Fruit fly (Drosophila melanogaster) whole organism, embryonic: ENCODE data around the gene Plc21C.

Experiments used
- Ada2b ChIP-seq: fragments of 200-800 bp; sonication (Bioruptor generic); IDR thresholded peaks from 2 replicates; pipeline ENCODE4 v1.3.6; 2022; ENCODE audit warnings: missing biosample characterization, missing genetic modification characterization
- Bdp1 ChIP-seq: fragments of 200-800 bp; sonication (Bioruptor generic); optimal IDR thresholded peaks from 3 replicates; lab custom pipeline; 2016; ENCODE audit warnings: missing biosample characterization, missing genetic modification characterization
- Blimp-1 ChIP-seq: fragments of 200-800 bp; sonication (Bioruptor generic); optimal IDR thresholded peaks from 3 replicates; lab custom pipeline; 2018; ENCODE audit warnings: missing biosample characterization, missing genetic modification characterization, mild to moderate bottlenecking, moderate library complexity, missing genetic modification reagents
- Bteb2 ChIP-seq: fragments of 200-800 bp; sonication (Bioruptor generic); optimal IDR thresholded peaks from 2 replicates; lab custom pipeline; 2016; ENCODE audit warnings: missing biosample characterization, missing genetic modification characterization
- CG10321 ChIP-seq: fragments of 200-800 bp; sonication (Bioruptor generic); IDR thresholded peaks from 2 replicates; pipeline ENCODE4 v1.3.6; 2022; ENCODE audit warnings: missing biosample characterization, missing genetic modification characterization
- CG1647 ChIP-seq: fragments of 200-800 bp; sonication (Bioruptor generic); optimal IDR thresholded peaks from 3 replicates; lab custom pipeline; 2016; ENCODE audit warnings: missing biosample characterization, missing genetic modification characterization
- CG17359 ChIP-seq: fragments of 200-800 bp; sonication (Bioruptor generic); optimal IDR thresholded peaks from 3 replicates; lab custom pipeline; 2018; ENCODE audit warnings: missing biosample characterization, mild to moderate bottlenecking, missing genetic modification characterization, moderate library complexity
- CG3163 ChIP-seq: fragments of 200-800 bp; sonication (Bioruptor generic); optimal IDR thresholded peaks from 3 replicates; lab custom pipeline; 2016; ENCODE audit warnings: missing biosample characterization, missing genetic modification characterization
- CG3407 ChIP-seq: fragments of 200-800 bp; sonication (Bioruptor generic); optimal IDR thresholded peaks from 2 replicates; lab custom pipeline; 2018; ENCODE audit warnings: missing biosample characterization, mild to moderate bottlenecking, missing genetic modification characterization
- CG34422 ChIP-seq: fragments of 200-800 bp; sonication (Bioruptor generic); IDR thresholded peaks from 3 replicates; pipeline ENCODE4 v1.3.6; 2022; ENCODE audit warnings: missing biosample characterization, missing genetic modification characterization
- CG3995 ChIP-seq: fragments of 200-800 bp; sonication (Bioruptor generic); optimal IDR thresholded peaks from 3 replicates; lab custom pipeline; 2016; ENCODE audit warnings: missing biosample characterization, missing genetic modification characterization
- CG8388 ChIP-seq: fragments of 200-800 bp; sonication (Bioruptor generic); optimal IDR thresholded peaks from 2 replicates; lab custom pipeline; 2019; ENCODE audit warnings: missing biosample characterization, mild to moderate bottlenecking, missing genetic modification characterization, moderate library complexity
- CG8478 ChIP-seq: fragments of >200 bp; optimal IDR thresholded peaks from 2 replicates; lab custom pipeline; 2018
- CG8765 ChIP-seq: fragments of 200-800 bp; sonication (Bioruptor generic); IDR thresholded peaks from 2 replicates; pipeline ENCODE4 v1.3.6; 2022; ENCODE audit warnings: missing biosample characterization, missing genetic modification characterization
- CG9437 ChIP-seq: fragments of 200-800 bp; sonication (Bioruptor generic); optimal IDR thresholded peaks from 2 replicates; lab custom pipeline; 2018; ENCODE audit warnings: missing biosample characterization, mild to moderate bottlenecking, missing genetic modification characterization
- D ChIP-seq, 2 experiments: fragments of 200-800 bp in 1 of 2; fragments of >200 bp in 1 of 2; sonication (Bioruptor generic) in 1 of 2; optimal IDR thresholded peaks; 2 replicates in 1 of 2; 3 replicates in 1 of 2; lab custom pipeline; 2017; ENCODE audit warnings: mild to moderate bottlenecking in 1 of 2, missing biosample characterization in 1 of 2, missing genetic modification characterization in 1 of 2, missing genetic modification reagents in 1 of 2
- Dbx ChIP-seq: fragments of 200-800 bp; sonication (Bioruptor generic); IDR thresholded peaks from 3 replicates; pipeline ENCODE4 v1.3.6; 2022; ENCODE audit warnings: missing biosample characterization, missing genetic modification characterization
- Dfd ChIP-seq, 2 experiments: fragments of >200 bp; optimal IDR thresholded peaks; 2 replicates each; lab custom pipeline; 2017; ENCODE audit warnings: missing biosample characterization in 2 of 2, missing genetic modification characterization in 2 of 2
- Dip2 ChIP-seq: fragments of 200-800 bp; sonication (Bioruptor generic); IDR thresholded peaks from 2 replicates; pipeline ENCODE4 v1.3.6; 2022; ENCODE audit warnings: missing biosample characterization, missing genetic modification characterization
- GATAe ChIP-seq: fragments of 200-800 bp; sonication (Bioruptor generic); conservative IDR thresholded peaks from 2 replicates; pipeline ENCODE4 v1.3.6; 2022; ENCODE audit warnings: missing biosample characterization, missing genetic modification characterization
- Gsc ChIP-seq: fragments of 200-800 bp; sonication (Bioruptor generic); IDR thresholded peaks from 2 replicates; pipeline ENCODE4 v1.3.6; 2022; ENCODE audit warnings: missing biosample characterization, missing genetic modification characterization
- Hey ChIP-seq: fragments of 200-800 bp; sonication (Bioruptor generic); optimal IDR thresholded peaks from 3 replicates; lab custom pipeline; 2018; ENCODE audit warnings: missing biosample characterization, mild to moderate bottlenecking, missing genetic modification characterization
- HmgD ChIP-seq: fragments of 200-800 bp; sonication (Bioruptor generic); optimal IDR thresholded peaks from 3 replicates; lab custom pipeline; 2016; ENCODE audit warnings: missing biosample characterization, missing genetic modification characterization
- Hsf ChIP-seq: fragments of 200-800 bp; sonication (Bioruptor generic); optimal IDR thresholded peaks from 3 replicates; lab custom pipeline; 2016; ENCODE audit warnings: missing biosample characterization, missing genetic modification characterization
- Lhr ChIP-seq: fragments of 200-800 bp; sonication (Bioruptor generic); optimal IDR thresholded peaks from 3 replicates; lab custom pipeline; 2017; ENCODE audit warnings: mild to moderate bottlenecking, missing biosample characterization, missing genetic modification reagents, missing genetic modification characterization
- Med ChIP-seq: fragments of 200-800 bp; sonication (Bioruptor generic); peaks from one replicate; lab custom pipeline; 2016; ENCODE audit warnings: missing biosample characterization, missing genetic modification characterization, mild to moderate bottlenecking, inconsistent platforms, moderate library complexity
- NC2β ChIP-seq: fragments of 200-800 bp; sonication (Bioruptor generic); optimal IDR thresholded peaks from 2 replicates; lab custom pipeline; 2016; ENCODE audit warnings: missing biosample characterization, missing genetic modification characterization
- Nf-YA ChIP-seq: fragments of 200-800 bp; sonication (Bioruptor generic); IDR thresholded peaks from 2 replicates; pipeline ENCODE4 v1.3.6; 2022; ENCODE audit warnings: missing biosample characterization, missing genetic modification characterization
- Optix ChIP-seq: fragments of 200-800 bp; sonication (Bioruptor generic); IDR thresholded peaks from 3 replicates; pipeline ENCODE4 v1.3.6; 2022; ENCODE audit warnings: missing biosample characterization, missing genetic modification characterization
- Rfx ChIP-seq: fragments of 200-800 bp; sonication (Bioruptor generic); IDR thresholded peaks from 2 replicates; pipeline ENCODE4 v1.3.6; 2022; ENCODE audit warnings: missing biosample characterization, missing genetic modification characterization
- Stat92E ChIP-seq, 3 experiments: fragments of >200 bp in 2 of 3; fragments of 200-800 bp in 1 of 3; sonication (Bioruptor generic) in 1 of 3; optimal IDR thresholded peaks; 2 replicates each; lab custom pipeline; 2017 to 2019; ENCODE audit warnings: missing biosample characterization in 3 of 3, missing genetic modification characterization in 3 of 3, mild to moderate bottlenecking in 1 of 3, moderate library complexity in 1 of 3
- Xrp1 ChIP-seq: fragments of 200-800 bp; sonication (Bioruptor generic); IDR thresholded peaks from 2 replicates; pipeline ENCODE4 v1.3.6; 2022; ENCODE audit warnings: missing biosample characterization, missing genetic modification characterization
- ci ChIP-seq: fragments of 200-800 bp; sonication (Bioruptor generic); IDR thresholded peaks from 3 replicates; pipeline ENCODE4 v1.3.6; 2022; ENCODE audit warnings: missing biosample characterization, missing genetic modification characterization
- crc ChIP-seq: fragments of 200-800 bp; sonication (Bioruptor generic); optimal IDR thresholded peaks from 2 replicates; lab custom pipeline; 2016; ENCODE audit warnings: missing biosample characterization, missing genetic modification characterization
- exex ChIP-seq: fragments of 200-800 bp; sonication (Bioruptor generic); optimal IDR thresholded peaks from 4 replicates; lab custom pipeline; 2018; ENCODE audit warnings: missing biosample characterization, mild to moderate bottlenecking, missing genetic modification characterization, moderate library complexity
- fd102C ChIP-seq: fragments of 200-800 bp; sonication (Bioruptor generic); optimal IDR thresholded peaks from 2 replicates; lab custom pipeline; 2018; ENCODE audit warnings: missing biosample characterization, mild to moderate bottlenecking, missing genetic modification characterization, moderate library complexity
- gt ChIP-seq: fragments of 200-800 bp; sonication (Bioruptor generic); IDR thresholded peaks from 2 replicates; pipeline ENCODE4 v1.3.6; 2022; ENCODE audit warnings: missing biosample characterization, missing genetic modification characterization
- hbn ChIP-seq: fragments of 200-800 bp; sonication (Bioruptor generic); IDR thresholded peaks from 2 replicates; pipeline ENCODE4 v1.3.6; 2022; ENCODE audit warnings: missing biosample characterization, missing genetic modification characterization; ENCODE audit not compliant: partially characterized antibody
- her ChIP-seq: fragments of 200-800 bp; sonication (Bioruptor generic); optimal IDR thresholded peaks from 2 replicates; lab custom pipeline; 2016; ENCODE audit warnings: missing biosample characterization, missing genetic modification characterization
- jigr1 ChIP-seq: fragments of 200-800 bp; sonication (Bioruptor generic); IDR thresholded peaks from 3 replicates; pipeline ENCODE4 v1.3.6; 2022; ENCODE audit warnings: missing biosample characterization, missing genetic modification characterization
- ken ChIP-seq: fragments of 200-800 bp; sonication (Bioruptor generic); IDR thresholded peaks from 3 replicates; pipeline ENCODE4 v1.3.6; 2022; ENCODE audit warnings: missing biosample characterization, missing genetic modification characterization
- nom ChIP-seq: fragments of 200-800 bp; sonication (Bioruptor generic); optimal IDR thresholded peaks from 2 replicates; lab custom pipeline; 2017; ENCODE audit warnings: missing biosample characterization, missing genetic modification characterization, mild to moderate bottlenecking, moderate library complexity, missing genetic modification reagents
- odd ChIP-seq: fragments of 200-800 bp; sonication (Bioruptor generic); optimal IDR thresholded peaks from 2 replicates; lab custom pipeline; 2017; ENCODE audit warnings: missing biosample characterization, mild to moderate bottlenecking, missing genetic modification characterization
- peb ChIP-seq: fragments of 200-800 bp; sonication (Bioruptor generic); IDR thresholded peaks from 2 replicates; pipeline ENCODE4 v1.3.6; 2022; ENCODE audit warnings: missing biosample characterization, missing genetic modification characterization
- row ChIP-seq: fragments of 200-800 bp; sonication (Bioruptor generic); IDR thresholded peaks from 3 replicates; pipeline ENCODE4 v1.3.6; 2022; ENCODE audit warnings: missing biosample characterization, missing genetic modification characterization
- sd ChIP-seq: fragments of 200-800 bp; sonication (Bioruptor generic); optimal IDR thresholded peaks from 3 replicates; lab custom pipeline; 2018; ENCODE audit warnings: missing biosample characterization, mild to moderate bottlenecking, missing genetic modification characterization, moderate library complexity
- so ChIP-seq: fragments of 200-800 bp; sonication (Bioruptor generic); IDR thresholded peaks from 3 replicates; pipeline ENCODE4 v1.3.6; 2022; ENCODE audit warnings: missing biosample characterization, missing genetic modification characterization
- tap ChIP-seq: fragments of 200-800 bp; optimal IDR thresholded peaks from 3 replicates; lab custom pipeline; 2019; ENCODE audit warnings: missing biosample characterization, mild to moderate bottlenecking, missing genetic modification characterization, moderate library complexity
- trh ChIP-seq: fragments of 200-800 bp; sonication (Bioruptor generic); optimal IDR thresholded peaks from 2 replicates; lab custom pipeline; 2016; ENCODE audit warnings: missing biosample characterization, missing genetic modification characterization
- unc-4 ChIP-seq: fragments of 200-800 bp; sonication (Bioruptor generic); IDR thresholded peaks from 2 replicates; pipeline ENCODE4 v1.3.6; 2022; ENCODE audit warnings: missing biosample characterization, missing genetic modification characterization; ENCODE audit not compliant: partially characterized antibody
- wdn ChIP-seq: fragments of 200-800 bp; sonication (Bioruptor generic); IDR thresholded peaks from 2 replicates; pipeline ENCODE4 v1.3.6; 2022; ENCODE audit warnings: missing biosample characterization, missing genetic modification characterization
- zen ChIP-seq: fragments of 200-800 bp; sonication (Bioruptor generic); optimal IDR thresholded peaks from 3 replicates; lab custom pipeline; 2018; ENCODE audit warnings: missing biosample characterization, mild to moderate bottlenecking, missing genetic modification characterization, moderate library complexity

Gene Plc21C

DNA sequence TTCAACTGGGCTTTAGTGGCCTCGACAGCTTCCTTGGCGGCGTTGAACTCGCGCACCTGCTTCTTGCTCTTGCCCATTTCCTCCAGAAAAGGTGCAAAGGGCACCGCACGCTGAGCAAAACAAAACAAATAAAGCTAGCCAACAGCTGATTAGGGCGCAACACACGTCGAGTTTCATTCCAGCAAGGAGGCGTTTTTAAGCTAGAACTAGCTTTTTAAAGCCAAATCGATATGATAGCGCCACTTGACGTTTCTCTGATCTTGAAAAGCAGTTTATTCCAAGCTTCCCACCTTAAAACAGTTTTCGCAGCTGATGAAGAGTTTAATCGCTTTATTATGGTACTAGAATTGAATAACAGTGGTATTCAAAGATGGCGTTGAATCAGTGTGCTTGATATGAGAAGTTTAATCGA, 22.7 kb upstream of the Plc21C start, which contains the start of gene CG11601 (continued):
- TF ChIP-seq CG10321 (GFP tag; lab: Robert Waterston, UW) (no peak), CG34422 (peak; percentile 52; the same call in 1 of the 3 replicates), sd (tag; lab: Kevin White, UChicago) (no peak), wdn (GFP tag; lab: Robert Waterston, UW) (no peak), CG8478 (lab: Kevin White, UChicago) (no peak), her (peak; percentile 52), so (no peak), fd102C (no peak), GATAe (GFP tag; lab: Robert Waterston, UW) (no peak), gt (GFP tag; lab: Robert Waterston, UW) (no peak), Dip2 (GFP tag; lab: Robert Waterston, UW) (no peak), hbn (peak; percentile 25; the same call in 1 of the 2 replicates), CG3163 (GFP tag; lab: Kevin White, UChicago) (no peak), nom (GFP tag; lab: Kevin White, UChicago) (peak; percentile 84), exex (tag; lab: Kevin White, UChicago) (peak; percentile 37), odd (GFP tag; lab: Kevin White, UChicago) (no peak), Blimp-1 (GFP tag; lab: Kevin White, UChicago) (no peak), Nf-YA (GFP tag; lab: Robert Waterston, UW) (no peak), jigr1 (GFP tag; lab: Robert Waterston, UW) (no peak), ci (GFP tag; lab: Robert Waterston, UW) (peak; percentile 58; the same call in 1 of the 3 replicates), Lhr (no peak), NC2β (GFP tag; lab: Kevin White, UChicago) (peak; percentile 37), zen (no peak), Stat92E (GFP tag; optimal IDR thresholded peaks at IDR 0.05; lab: Kevin White, UChicago) (no peak), CG17359 (tag; lab: Kevin White, UChicago) (peak; percentile 20), Hsf (GFP tag; lab: Kevin White, UChicago) (peak; percentile 49), CG9437 (GFP tag; lab: Kevin White, UChicago) (no peak), Med (peak; percentile 88), crc (GFP tag; lab: Kevin White, UChicago) (no peak), CG8765 (peak; percentile 48; the same call in 1 of the 2 replicates), tap (tag; lab: Kevin White, UChicago) (no peak), Rfx (GFP tag; lab: Robert Waterston, UW) (peak; percentile 78), CG8388 (GFP tag; lab: Kevin White, UChicago) (no peak), unc-4 (GFP tag; lab: Robert Waterston, UW) (0 out of 2 replicates have a peak, but pooled peaks have one; percentile 24), D (optimal IDR thresholded peaks at IDR 0.05; lab: Kevin White, UChicago) (no peak), D (GFP tag; optimal IDR thresholded peaks at IDR 0.05; lab: Kevin White, UChicago) (no peak), Xrp1 (GFP tag; lab: Robert Waterston, UW) (peak; percentile 52; the same call in 1 of the 2 replicates), ken (peak; percentile 63; the same call in 2 of the 3 replicates), Optix (no peak), Bteb2 (GFP tag; lab: Kevin White, UChicago) (peak; percentile 14), Dbx (GFP tag; lab: Robert Waterston, UW) (peak; percentile 62; the same call in 2 of the 3 replicates), CG1647 (GFP tag; lab: Kevin White, UChicago) (no peak), peb (GFP tag; lab: Robert Waterston, UW) (no peak), Ada2b (GFP tag; lab: Robert Waterston, UW) (no peak), HmgD (no peak), CG3407 (no peak), Gsc (no peak), row (GFP tag; lab: Robert Waterston, UW) (peak; percentile 83), CG3995 (GFP tag; lab: Kevin White, UChicago) (no peak), Hey (tag; lab: Kevin White, UChicago) (no peak), Dfd (GFP tag; optimal IDR thresholded peaks at IDR 0.05; lab: Kevin White, UChicago) (no peak), Bdp1 (GFP tag; lab: Kevin White, UChicago) (no peak), trh (GFP tag; lab: Kevin White, UChicago) (no peak)
